Worm (Caenorhabditis elegans): ENCODE measurements around the gene ZK673.5.

The ZK673.5 gene

DNA sequence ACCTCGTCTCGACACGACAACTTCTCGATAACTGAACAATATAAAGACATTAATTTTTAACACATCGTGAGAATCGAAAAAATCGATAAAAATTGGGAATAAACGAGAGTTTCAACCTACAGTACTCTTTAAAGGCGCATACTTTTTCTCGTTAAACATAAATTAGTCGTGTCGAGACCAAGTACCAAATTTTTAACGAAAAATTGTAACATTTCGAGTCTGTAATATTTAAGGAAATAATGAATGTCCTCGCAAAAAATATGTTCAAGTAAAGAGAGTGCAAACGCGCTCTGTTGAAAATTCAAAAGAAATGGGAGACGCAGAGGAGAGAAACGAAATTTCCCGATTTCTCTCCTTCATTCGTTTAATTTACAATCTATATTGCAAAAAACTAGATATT is 11.0 kb upstream of the ZK673.5 start:
- no peak for TF ChIP-seq snpc-4 (tag; optimal IDR thresholded peaks at IDR 0.05)
- peak; percentile 48 for TF ChIP-seq jun-1 (tag; optimal IDR thresholded peaks at IDR 0.05)
- TF ChIP-seq lsy-12 (tag; optimal IDR thresholded peaks at IDR 0.05) = peak; percentile 62
- no peak for TF ChIP-seq fkh-2 (tag; optimal IDR thresholded peaks at IDR 0.05)
- peak; percentile 55 for TF ChIP-seq pha-4 (tag; optimal IDR thresholded peaks at IDR 0.05)
- no peak for TF ChIP-seq ceh-82 (tag; optimal IDR thresholded peaks at IDR 0.05)
- no peak for TF ChIP-seq nhr-237 (tag; optimal IDR thresholded peaks at IDR 0.05)
- TF ChIP-seq ama-1 (optimal IDR thresholded peaks at IDR 0.05) = peak; percentile 86
- no peak for TF ChIP-seq ceh-9 (tag; optimal IDR thresholded peaks at IDR 0.05)
- TF ChIP-seq nhr-76 (tag; optimal IDR thresholded peaks at IDR 0.05) = no peak
- TF ChIP-seq unc-39 (tag; optimal IDR thresholded peaks at IDR 0.05) = no peak
- TF ChIP-seq ztf-4 (tag; optimal IDR thresholded peaks at IDR 0.05) = peak; percentile 58
- no peak for TF ChIP-seq lin-15B (tag; optimal IDR thresholded peaks at IDR 0.05)
- TF ChIP-seq nhr-11 (tag; optimal IDR thresholded peaks at IDR 0.05) = no peak
- TF ChIP-seq elt-1 (tag; optimal IDR thresholded peaks at IDR 0.05) = no peak
- TF ChIP-seq unc-62 (GFP tag; optimal IDR thresholded peaks at IDR 0.05) = no peak
- no peak for TF ChIP-seq hmg-11 (tag; optimal IDR thresholded peaks at IDR 0.05)
- TF ChIP-seq nhr-77 (tag; optimal IDR thresholded peaks at IDR 0.05) = no peak
- no peak for TF ChIP-seq zag-1 (tag; optimal IDR thresholded peaks at IDR 0.05)
- TF ChIP-seq pqm-1 (tag; optimal IDR thresholded peaks at IDR 0.05) = no peak
- no peak for TF ChIP-seq mdl-1 (tag; optimal IDR thresholded peaks at IDR 0.05)
- TF ChIP-seq daf-12 (tag; optimal IDR thresholded peaks at IDR 0.05) = no peak
- TF ChIP-seq R02D3.7 (tag; optimal IDR thresholded peaks at IDR 0.05) = no peak
- TF ChIP-seq ceh-28 (tag; optimal IDR thresholded peaks at IDR 0.05) = peak; percentile 30
- TF ChIP-seq sea-2 (GFP tag; optimal IDR thresholded peaks at IDR 0.05) = no peak
- TF ChIP-seq mml-1 (tag; optimal IDR thresholded peaks at IDR 0.05) = no peak
- TF ChIP-seq nhr-25 (tag; optimal IDR thresholded peaks at IDR 0.05) = no peak
- TF ChIP-seq eor-1 (tag; optimal IDR thresholded peaks at IDR 0.05) = no peak
- no peak for TF ChIP-seq elt-3 (tag; optimal IDR thresholded peaks at IDR 0.05)
- TF ChIP-seq aly-2 (tag; optimal IDR thresholded peaks at IDR 0.05) = no peak
- TF ChIP-seq skn-1 (tag; optimal IDR thresholded peaks at IDR 0.05) = no peak
- TF ChIP-seq fos-1 (tag; optimal IDR thresholded peaks at IDR 0.05) = no peak
- TF ChIP-seq ceh-16 (tag; optimal IDR thresholded peaks at IDR 0.05) = no peak
- TF ChIP-seq nhr-67 (tag; optimal IDR thresholded peaks at IDR 0.05) = no peak
- peak; percentile 25 for TF ChIP-seq elt-2 (tag; optimal IDR thresholded peaks at IDR 0.05)
- TF ChIP-seq nhr-23 (tag; optimal IDR thresholded peaks at IDR 0.05) = no peak
- peak; percentile 55 for TF ChIP-seq nhr-43 (tag; optimal IDR thresholded peaks at IDR 0.05; ENCODE audit: poor library complexity, severe bottlenecking)
- TF ChIP-seq lin-39 (tag; optimal IDR thresholded peaks at IDR 0.05) = no peak
- no peak for TF ChIP-seq egl-27 (tag; optimal IDR thresholded peaks at IDR 0.05)
- no peak for TF ChIP-seq egl-5 (tag; optimal IDR thresholded peaks at IDR 0.05)
- no peak for TF ChIP-seq tbx-2 (tag; optimal IDR thresholded peaks at IDR 0.05)

DNA sequence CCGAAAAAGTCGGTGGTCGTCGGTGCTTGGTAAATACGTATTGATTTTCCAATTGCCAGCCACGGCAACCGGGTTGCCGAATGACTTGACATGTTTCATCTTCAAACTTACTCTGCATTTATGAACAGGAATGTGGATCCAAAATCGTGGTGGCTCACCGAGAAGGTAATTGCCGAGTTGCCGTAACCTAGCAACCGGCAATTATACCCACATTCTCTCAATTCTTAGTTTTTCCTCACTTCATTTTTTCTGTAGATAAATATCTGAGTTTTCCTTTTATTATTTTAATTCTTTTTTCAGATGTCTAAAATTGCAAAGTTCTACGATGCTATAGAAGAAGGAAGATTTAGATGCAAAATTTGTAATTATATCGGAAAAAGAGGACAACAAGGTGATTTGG is 8.7 kb upstream of the ZK673.5 start, which contains the start of gene ZK673.4:
Gene ZK673.4 (plus strand): TSS at position 301 of the 400 bp plus-strand sequence.
- TF ChIP-seq pqm-1 (tag; optimal IDR thresholded peaks at IDR 0.05) (no peak), mdl-1 (tag; optimal IDR thresholded peaks at IDR 0.05) (no peak), elt-2 (tag; optimal IDR thresholded peaks at IDR 0.05) (no peak), lin-39 (tag; optimal IDR thresholded peaks at IDR 0.05) (no peak), daf-12 (tag; optimal IDR thresholded peaks at IDR 0.05) (no peak), nfya-1 (tag; optimal IDR thresholded peaks at IDR 0.05; ENCODE audit: insufficient read depth) (no peak), nhr-77 (tag; optimal IDR thresholded peaks at IDR 0.05) (no peak), ceh-9 (tag; optimal IDR thresholded peaks at IDR 0.05) (no peak)

- TF ChIP-seq snpc-4 (tag; optimal IDR thresholded peaks at IDR 0.05) = no peak
- no peak for TF ChIP-seq tbx-2 (tag; optimal IDR thresholded peaks at IDR 0.05)
- no peak for TF ChIP-seq nhr-23 (tag; optimal IDR thresholded peaks at IDR 0.05)
- no peak for TF ChIP-seq mml-1 (tag; optimal IDR thresholded peaks at IDR 0.05)
- TF ChIP-seq fkh-2 (tag; optimal IDR thresholded peaks at IDR 0.05) = no peak
- TF ChIP-seq aly-2 (tag; optimal IDR thresholded peaks at IDR 0.05) = no peak
Observed at ce11 chrII:10456979-10457378, 4.3 kb upstream of the ZK673.5 start, which contains the start of gene ZK673.11. ZK673.11 (plus strand) TSS chrII:10457279.

Measured in whole organism, L3 larva.